Fruit fly (Drosophila melanogaster) whole organism, embryonic: Measurements from ENCODE around the gene CG9691.

ENCODE experiments used
- CG10267 ChIP-seq: fragments of 200-800 bp; sonication (Bioruptor generic); optimal IDR thresholded peaks from 2 replicates; lab custom pipeline; 2018; ENCODE audit warnings: missing biosample characterization, mild to moderate bottlenecking, missing genetic modification characterization, moderate library complexity
- CG10366 ChIP-seq: fragments of 200-800 bp; sonication (Bioruptor generic); IDR thresholded peaks from 2 replicates; pipeline ENCODE4 v1.3.6; 2022; ENCODE audit warnings: missing biosample characterization, missing genetic modification characterization
- CG13624 ChIP-seq: fragments of 200-800 bp; sonication (Bioruptor generic); optimal IDR thresholded peaks from 2 replicates; lab custom pipeline; 2016; ENCODE audit warnings: missing biosample characterization, missing genetic modification characterization
- CG16863 ChIP-seq: fragments of 200-800 bp; sonication (Bioruptor generic); optimal IDR thresholded peaks from 3 replicates; lab custom pipeline; 2016; ENCODE audit warnings: missing biosample characterization, missing genetic modification characterization
- CG17186 ChIP-seq: fragments of 200-800 bp; sonication (Bioruptor generic); optimal IDR thresholded peaks from 3 replicates; lab custom pipeline; 2017; ENCODE audit warnings: missing biosample characterization, missing genetic modification reagents, missing genetic modification characterization
- CG17359 ChIP-seq: fragments of 200-800 bp; sonication (Bioruptor generic); optimal IDR thresholded peaks from 3 replicates; lab custom pipeline; 2018; ENCODE audit warnings: missing biosample characterization, mild to moderate bottlenecking, missing genetic modification characterization, moderate library complexity
- CG2116 ChIP-seq: fragments of 200-800 bp; sonication (Bioruptor generic); optimal IDR thresholded peaks from 3 replicates; lab custom pipeline; 2018; ENCODE audit warnings: missing biosample characterization, mild to moderate bottlenecking, missing genetic modification characterization
- CG30403 ChIP-seq: fragments of 200-800 bp; sonication (Bioruptor generic); optimal IDR thresholded peaks from 3 replicates; lab custom pipeline; 2016; ENCODE audit warnings: missing biosample characterization, missing genetic modification characterization
- CG31388 ChIP-seq: fragments of 200-800 bp; sonication (Bioruptor generic); optimal IDR thresholded peaks from 2 replicates; lab custom pipeline; 2016; ENCODE audit warnings: missing biosample characterization, missing genetic modification characterization
- CG6654 ChIP-seq: fragments of 200-800 bp; sonication (Bioruptor generic); optimal IDR thresholded peaks from 2 replicates; lab custom pipeline; 2017; ENCODE audit warnings: missing biosample characterization, mild to moderate bottlenecking, missing genetic modification characterization
- CG6854 ChIP-seq: fragments of 200-800 bp; sonication (Bioruptor generic); optimal IDR thresholded peaks from 3 replicates; lab custom pipeline; 2017; ENCODE audit warnings: missing biosample characterization, mild to moderate bottlenecking, missing genetic modification characterization
- CG7271 ChIP-seq: fragments of 200-800 bp; sonication (Bioruptor generic); optimal IDR thresholded peaks from 2 replicates; lab custom pipeline; 2018; ENCODE audit warnings: missing biosample characterization, mild to moderate bottlenecking, missing genetic modification characterization, moderate library complexity
- CG7745 ChIP-seq: fragments of 200-800 bp; sonication (Bioruptor generic); optimal IDR thresholded peaks from 2 replicates; lab custom pipeline; 2018; ENCODE audit warnings: missing biosample characterization, mild to moderate bottlenecking, missing genetic modification characterization, moderate library complexity
- CG8089 ChIP-seq: fragments of 200-800 bp; sonication (Bioruptor generic); optimal IDR thresholded peaks from 3 replicates; lab custom pipeline; 2016; ENCODE audit warnings: missing biosample characterization, missing genetic modification characterization
- CG9437 ChIP-seq: fragments of 200-800 bp; sonication (Bioruptor generic); optimal IDR thresholded peaks from 2 replicates; lab custom pipeline; 2018; ENCODE audit warnings: missing biosample characterization, mild to moderate bottlenecking, missing genetic modification characterization
- Dp ChIP-seq: fragments of 200-800 bp; sonication (Bioruptor generic); optimal IDR thresholded peaks from 2 replicates; lab custom pipeline; 2018; ENCODE audit warnings: missing biosample characterization, mild to moderate bottlenecking, missing genetic modification characterization, moderate library complexity
- Dref ChIP-seq: fragments of 200-800 bp; sonication (Bioruptor generic); IDR thresholded peaks from 2 replicates; pipeline ENCODE4 v1.3.6; 2022; ENCODE audit warnings: missing biosample characterization, missing genetic modification characterization
- Eip74EF ChIP-seq, 2 experiments: fragments of 200-800 bp in 1 of 2; fragments of >200 bp in 1 of 2; sonication (Bioruptor generic) in 1 of 2; optimal IDR thresholded peaks; 2 replicates each; lab custom pipeline; 2017 to 2019; ENCODE audit warnings: missing biosample characterization in 2 of 2, missing genetic modification characterization in 2 of 2, mild to moderate bottlenecking in 1 of 2, moderate library complexity in 1 of 2
- Hmr ChIP-seq: fragments of 200-800 bp; sonication (Bioruptor generic); optimal IDR thresholded peaks from 3 replicates; lab custom pipeline; 2017; ENCODE audit warnings: mild to moderate bottlenecking, missing biosample characterization, missing genetic modification reagents, missing genetic modification characterization
- Kr ChIP-seq: fragments of 200-800 bp; sonication (Bioruptor generic); optimal IDR thresholded peaks from 2 replicates; lab custom pipeline; 2017; ENCODE audit warnings: missing biosample characterization, mild to moderate bottlenecking, missing genetic modification characterization
- Mes4 ChIP-seq: fragments of 200-800 bp; sonication (Bioruptor generic); optimal IDR thresholded peaks from 2 replicates; lab custom pipeline; 2016; ENCODE audit warnings: missing biosample characterization, missing genetic modification characterization
- NC2β ChIP-seq: fragments of 200-800 bp; sonication (Bioruptor generic); optimal IDR thresholded peaks from 2 replicates; lab custom pipeline; 2016; ENCODE audit warnings: missing biosample characterization, missing genetic modification characterization
- Nf-YA ChIP-seq: fragments of 200-800 bp; sonication (Bioruptor generic); IDR thresholded peaks from 2 replicates; pipeline ENCODE4 v1.3.6; 2022; ENCODE audit warnings: missing biosample characterization, missing genetic modification characterization
- Sox102F ChIP-seq: fragments of 200-800 bp; sonication (Bioruptor generic); optimal IDR thresholded peaks from 2 replicates; lab custom pipeline; 2018; ENCODE audit warnings: missing biosample characterization, mild to moderate bottlenecking, missing genetic modification characterization, moderate library complexity
- Trl ChIP-seq, 3 experiments: fragments of >200 bp in 2 of 3; fragments of 200-800 bp in 1 of 3; sonication (Bioruptor generic) in 1 of 3; optimal IDR thresholded peaks; 2 replicates in 1 of 3; 3 replicates in 2 of 3; lab custom pipeline; 2016 to 2017; ENCODE audit warnings: missing biosample characterization in 1 of 3, missing genetic modification characterization in 1 of 3
- ara ChIP-seq: fragments of 200-800 bp; sonication (Bioruptor generic); IDR thresholded peaks from 2 replicates; pipeline ENCODE4 v1.3.6; 2022; ENCODE audit warnings: missing biosample characterization, missing genetic modification characterization
- br ChIP-seq: fragments of >200 bp; optimal IDR thresholded peaks from 2 replicates; lab custom pipeline; 2017
- bsh ChIP-seq, 2 experiments: fragments of 200-800 bp; sonication (Bioruptor generic); optimal IDR thresholded peaks; 2 replicates each; lab custom pipeline; 2017 to 2018; ENCODE audit warnings: mild to moderate bottlenecking in 2 of 2, missing biosample characterization in 2 of 2, missing genetic modification characterization in 2 of 2, moderate library complexity in 1 of 2
- btn ChIP-seq: fragments of 200-800 bp; sonication (Bioruptor generic); optimal IDR thresholded peaks from 2 replicates; lab custom pipeline; 2016; ENCODE audit warnings: missing biosample characterization, missing genetic modification characterization
- cato ChIP-seq: fragments of 200-800 bp; sonication (Bioruptor generic); optimal IDR thresholded peaks from 2 replicates; lab custom pipeline; 2016; ENCODE audit warnings: missing biosample characterization, missing genetic modification characterization, borderline replicate concordance
- chinmo ChIP-seq: fragments of 200-800 bp; sonication (Bioruptor generic); IDR thresholded peaks from 4 replicates; pipeline ENCODE4 v1.3.6; 2022; ENCODE audit warnings: missing biosample characterization, missing genetic modification characterization; ENCODE audit not compliant: partially characterized antibody
- ci ChIP-seq: fragments of 200-800 bp; sonication (Bioruptor generic); IDR thresholded peaks from 3 replicates; pipeline ENCODE4 v1.3.6; 2022; ENCODE audit warnings: missing biosample characterization, missing genetic modification characterization
- crol ChIP-seq: fragments of 200-800 bp; sonication (Bioruptor generic); IDR thresholded peaks from 2 replicates; pipeline ENCODE4 v1.3.6; 2022; ENCODE audit warnings: missing biosample characterization, missing genetic modification characterization
- crp ChIP-seq, 2 experiments: fragments of 200-800 bp; sonication (Bioruptor generic); optimal IDR thresholded peaks; 2 replicates in 1 of 2; 3 replicates in 1 of 2; lab custom pipeline; 2017; ENCODE audit warnings: missing biosample characterization in 2 of 2, missing genetic modification characterization in 2 of 2, mild to moderate bottlenecking in 1 of 2, moderate library complexity in 1 of 2
- dysf ChIP-seq: fragments of 200-800 bp; sonication (Bioruptor generic); IDR thresholded peaks from 3 replicates; pipeline ENCODE4 v1.3.6; 2022; ENCODE audit warnings: missing biosample characterization, missing genetic modification characterization
- grau ChIP-seq: fragments of 200-800 bp; optimal IDR thresholded peaks from 3 replicates; lab custom pipeline; 2019; ENCODE audit warnings: missing biosample characterization, mild to moderate bottlenecking, missing genetic modification characterization, moderate library complexity
- grn ChIP-seq: fragments of 200-800 bp; sonication (Bioruptor generic); optimal IDR thresholded peaks from 3 replicates; lab custom pipeline; 2017; ENCODE audit warnings: missing biosample characterization, missing genetic modification characterization
- gt ChIP-seq: fragments of 200-800 bp; sonication (Bioruptor generic); IDR thresholded peaks from 2 replicates; pipeline ENCODE4 v1.3.6; 2022; ENCODE audit warnings: missing biosample characterization, missing genetic modification characterization
- jing ChIP-seq: fragments of 200-800 bp; sonication (Bioruptor generic); optimal IDR thresholded peaks from 2 replicates; lab custom pipeline; 2018; ENCODE audit warnings: missing biosample characterization, mild to moderate bottlenecking, missing genetic modification characterization
- kah ChIP-seq: fragments of 200-800 bp; sonication (Bioruptor generic); optimal IDR thresholded peaks from 2 replicates; lab custom pipeline; 2018; ENCODE audit warnings: missing biosample characterization, mild to moderate bottlenecking, missing genetic modification characterization
- knrl ChIP-seq: fragments of 200-800 bp; sonication (Bioruptor generic); IDR thresholded peaks from 3 replicates; pipeline ENCODE4 v1.3.6; 2022; ENCODE audit warnings: missing biosample characterization, missing genetic modification characterization; ENCODE audit not compliant: partially characterized antibody
- maf-S ChIP-seq: fragments of 200-800 bp; sonication (Bioruptor generic); optimal IDR thresholded peaks from 2 replicates; lab custom pipeline; 2016; ENCODE audit warnings: missing biosample characterization, missing genetic modification characterization
- pb ChIP-seq: fragments of 200-800 bp; sonication (Bioruptor generic); optimal IDR thresholded peaks from 3 replicates; lab custom pipeline; 2016; ENCODE audit warnings: missing biosample characterization, missing genetic modification characterization
- pita ChIP-seq: fragments of 200-800 bp; sonication (Bioruptor generic); optimal IDR thresholded peaks from 2 replicates; lab custom pipeline; 2017; ENCODE audit warnings: missing biosample characterization, mild to moderate bottlenecking, missing genetic modification characterization
- repo ChIP-seq: fragments of 200-800 bp; sonication (Bioruptor generic); optimal IDR thresholded peaks from 2 replicates; lab custom pipeline; 2016; ENCODE audit warnings: missing biosample characterization, missing genetic modification characterization
- scrt ChIP-seq: fragments of 200-800 bp; sonication (Bioruptor generic); optimal IDR thresholded peaks from 2 replicates; lab custom pipeline; 2018; ENCODE audit warnings: missing biosample characterization, mild to moderate bottlenecking, missing genetic modification characterization, moderate library complexity
- slp2 ChIP-seq: fragments of 200-800 bp; sonication (Bioruptor generic); optimal IDR thresholded peaks from 2 replicates; lab custom pipeline; 2016; ENCODE audit warnings: missing biosample characterization, missing genetic modification characterization
- so ChIP-seq: fragments of 200-800 bp; sonication (Bioruptor generic); IDR thresholded peaks from 3 replicates; pipeline ENCODE4 v1.3.6; 2022; ENCODE audit warnings: missing biosample characterization, missing genetic modification characterization
- tgo ChIP-seq: fragments of 200-800 bp; sonication (Bioruptor generic); IDR thresholded peaks from 3 replicates; pipeline ENCODE4 v1.3.6; 2022; ENCODE audit warnings: missing biosample characterization, missing genetic modification characterization
- vnd ChIP-seq: fragments of 200-800 bp; sonication (Bioruptor generic); IDR thresholded peaks from 3 replicates; pipeline ENCODE4 v1.3.6; 2022; ENCODE audit warnings: missing biosample characterization, missing genetic modification characterization; ENCODE audit not compliant: partially characterized antibody
- zfh2 ChIP-seq: fragments of 200-800 bp; sonication (Bioruptor generic); optimal IDR thresholded peaks from 2 replicates; lab custom pipeline; 2016; ENCODE audit warnings: missing biosample characterization, missing genetic modification characterization

The CG9691 gene

DNA sequence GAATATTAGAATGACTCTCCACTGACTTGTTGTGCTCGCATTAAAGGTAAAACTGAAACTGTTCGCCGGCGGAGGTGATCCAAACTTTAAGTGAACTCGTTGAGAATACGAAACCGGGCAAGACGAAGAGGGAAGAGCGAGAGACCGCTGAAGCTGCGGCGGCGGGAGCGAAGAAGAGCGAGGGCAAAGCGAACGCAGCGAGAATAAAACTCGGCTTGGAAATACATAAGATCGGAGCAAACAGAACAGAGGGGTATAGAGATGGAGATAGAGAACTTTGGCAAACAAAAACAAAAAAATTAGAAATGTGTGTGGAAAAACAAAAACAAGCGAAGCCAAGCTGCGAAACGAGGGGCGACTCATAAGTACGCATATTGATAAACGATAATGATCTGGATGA lies 46.6 kb downstream of the CG9691 start, which contains the start of gene Idgf4 (continued):
- TF ChIP-seq CG7745 (tag; lab: Kevin White, UChicago) = peak; percentile 41
- no peak for TF ChIP-seq CG17186 (GFP tag; lab: Kevin White, UChicago)
- TF ChIP-seq so = no peak
- TF ChIP-seq knrl (GFP tag; lab: Robert Waterston, UW) = no peak
- no peak for TF ChIP-seq CG6854 (GFP tag; lab: Kevin White, UChicago)
- TF ChIP-seq ara = no peak
- TF ChIP-seq bsh (GFP tag; optimal IDR thresholded peaks at IDR 0.05; lab: Kevin White, UChicago) = peak in 1 of 2 experiments; percentile 41
- 0 out of 3 replicates have a peak, but pooled peaks have one; percentile 26 for TF ChIP-seq ci (GFP tag; lab: Robert Waterston, UW)
- no peak for TF ChIP-seq crp (GFP tag; optimal IDR thresholded peaks at IDR 0.05; lab: Kevin White, UChicago)
- TF ChIP-seq Mes4 (GFP tag; lab: Kevin White, UChicago) = no peak
- no peak for TF ChIP-seq CG8089 (GFP tag; lab: Kevin White, UChicago)
- peak; percentile 9 for TF ChIP-seq Sox102F (GFP tag; lab: Kevin White, UChicago)
- TF ChIP-seq CG7271 (tag; lab: Kevin White, UChicago) = no peak
- TF ChIP-seq CG16863 (GFP tag; lab: Kevin White, UChicago) = no peak
- TF ChIP-seq crol (GFP tag; lab: Robert Waterston, UW) = peak; percentile 83
- TF ChIP-seq tgo (GFP tag; lab: Robert Waterston, UW) = no peak
- TF ChIP-seq CG2116 (GFP tag; lab: Kevin White, UChicago) = no peak
- TF ChIP-seq CG17359 = peak; percentile 14
- TF ChIP-seq CG10267 (tag; lab: Kevin White, UChicago) = no peak
- no peak for TF ChIP-seq zfh2 (GFP tag; lab: Kevin White, UChicago)
- no peak for TF ChIP-seq Nf-YA (GFP tag; lab: Robert Waterston, UW)
- TF ChIP-seq pita (GFP tag; lab: Kevin White, UChicago) = no peak
- no peak for TF ChIP-seq scrt (GFP tag; lab: Kevin White, UChicago)
- TF ChIP-seq dysf (GFP tag; lab: Robert Waterston, UW) = no peak
- no peak for TF ChIP-seq vnd (GFP tag; lab: Robert Waterston, UW)
- no peak for TF ChIP-seq CG31388
- TF ChIP-seq btn = no peak
- TF ChIP-seq Hmr (GFP tag; lab: Kevin White, UChicago) = no peak
- no peak for TF ChIP-seq CG10366 (GFP tag; lab: Robert Waterston, UW)
- TF ChIP-seq cato (GFP tag; lab: Kevin White, UChicago) = no peak
- TF ChIP-seq Eip74EF (GFP tag; optimal IDR thresholded peaks at IDR 0.05; lab: Kevin White, UChicago) = no peak
- peak; percentile 12 to 45 for TF ChIP-seq Trl (optimal IDR thresholded peaks at IDR 0.05; lab: Kevin White, UChicago)
- TF ChIP-seq Trl (GFP tag; optimal IDR thresholded peaks at IDR 0.05; lab: Kevin White, UChicago) = peak; percentile 38
- TF ChIP-seq maf-S (GFP tag; lab: Kevin White, UChicago) = no peak
- no peak for TF ChIP-seq gt (GFP tag; lab: Robert Waterston, UW)
- no peak for TF ChIP-seq NC2β
- peak; percentile 16 for TF ChIP-seq grn (GFP tag; lab: Kevin White, UChicago)
- TF ChIP-seq repo (GFP tag; lab: Kevin White, UChicago) = no peak
- no peak for TF ChIP-seq CG13624 (GFP tag; lab: Kevin White, UChicago)
- TF ChIP-seq Dref (GFP tag; lab: Robert Waterston, UW) = no peak
- no peak for TF ChIP-seq CG9437 (GFP tag; lab: Kevin White, UChicago)
- TF ChIP-seq chinmo (GFP tag; lab: Robert Waterston, UW) = 0 out of 4 replicates have a peak, but pooled peaks have one; percentile 40
- no peak for TF ChIP-seq slp2
- TF ChIP-seq Dp (GFP tag; lab: Kevin White, UChicago) = no peak
- no peak for TF ChIP-seq br (lab: Kevin White, UChicago)
- TF ChIP-seq kah (GFP tag; lab: Kevin White, UChicago) = no peak
- TF ChIP-seq CG30403 (GFP tag; lab: Kevin White, UChicago) = no peak
- TF ChIP-seq grau = no peak
- TF ChIP-seq CG6654 (GFP tag; lab: Kevin White, UChicago) = no peak
- no peak for TF ChIP-seq jing
- no peak for TF ChIP-seq pb (GFP tag; lab: Kevin White, UChicago)
- no peak for TF ChIP-seq Kr (GFP tag; lab: Kevin White, UChicago)
